Worm (Caenorhabditis elegans): ENCODE measurements around the gene F14D7.18.

DNA sequence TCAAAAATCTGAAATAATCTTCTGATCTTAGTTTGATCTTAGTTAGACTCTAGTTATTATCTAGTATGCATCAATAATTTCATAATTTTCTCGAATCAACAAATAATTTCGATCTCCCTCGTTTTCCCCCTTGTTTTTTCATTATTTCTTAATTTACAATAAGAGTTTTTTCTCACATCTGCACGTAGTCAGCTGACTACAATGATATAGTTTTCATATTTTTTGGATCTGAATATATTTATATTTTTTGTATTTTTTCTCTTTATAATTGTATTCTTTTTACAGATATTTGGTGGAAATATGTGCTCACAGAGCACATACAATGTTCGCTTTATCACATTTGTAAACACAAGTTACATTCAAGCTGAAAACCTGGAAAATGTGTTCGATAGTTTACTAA lies 46.6 kb downstream of the F14D7.18 start, which contains the start of gene sre-7:
- TF ChIP-seq snpc-4 (tag; optimal IDR thresholded peaks at IDR 0.05), result no peak
- TF ChIP-seq nhr-76 (tag; optimal IDR thresholded peaks at IDR 0.05), result no peak
- TF ChIP-seq drap-1 (GFP tag; optimal IDR thresholded peaks at IDR 0.05), result no peak
- no peak for TF ChIP-seq unc-39 (tag; optimal IDR thresholded peaks at IDR 0.05)
- no peak for TF ChIP-seq nhr-12 (tag; optimal IDR thresholded peaks at IDR 0.05)
- no peak for TF ChIP-seq ztf-11 (tag; optimal IDR thresholded peaks at IDR 0.05)
- TF ChIP-seq sptf-1 (tag; optimal IDR thresholded peaks at IDR 0.05), result no peak

Measured in whole organism, mixed stage, embryonic.